Fruit fly (Drosophila melanogaster): Measurements from ENCODE around the gene CG33764.

- TF ChIP-seq psq (GFP tag; optimal IDR thresholded peaks at IDR 0.05) (no peak), Dfd (GFP tag; optimal IDR thresholded peaks at IDR 0.05) (no peak), dmrt93B (GFP tag; optimal IDR thresholded peaks at IDR 0.05) (no peak), pan (optimal IDR thresholded peaks at IDR 0.05) (no peak), fru (GFP tag; optimal IDR thresholded peaks at IDR 0.05) (no peak), jim (GFP tag; optimal IDR thresholded peaks at IDR 0.05) (no peak), foxo (GFP tag; optimal IDR thresholded peaks at IDR 0.05) (no peak), dl (GFP tag; optimal IDR thresholded peaks at IDR 0.05; ENCODE audit: insufficient read depth in 1 of 2, partially characterized antibody in 2 of 2) (no peak), rgr (GFP tag; optimal IDR thresholded peaks at IDR 0.05) (no peak)
These were observed 34.8 kb upstream of the CG33764 start for dm6 chr3L:4302088-4302487.
